Worm (Caenorhabditis elegans) whole organism, L4 larva: ENCODE measurements around the gene idpp-6.
A peak's percentile ranks its signal among the peaks of the same experiment; 100 is the strongest.

Source experiments
- F37D6.2 ChIP-seq: sonication (generic microtip); optimal IDR thresholded peaks from 2 replicates; lab custom pipeline; 2016; ENCODE audit warnings: mild to moderate bottlenecking, missing genetic modification characterization, missing compliant biosample characterization
- aha-1 ChIP-seq: fragments of 150-350 bp; peaks from one replicate; lab custom pipeline; 2014; ENCODE audit warnings: missing biosample characterization, missing genetic modification characterization
- aly-2 ChIP-seq: sonication (generic microtip); optimal IDR thresholded peaks from 2 replicates; lab custom pipeline; 2018; ENCODE audit warnings: missing biosample characterization, missing genetic modification characterization
- ama-1 ChIP-seq: fragments of 150-350 bp; optimal IDR thresholded peaks from 2 replicates; lab custom pipeline; 2014; ENCODE audit warnings: inconsistent platforms, mixed read lengths
- lin-13 ChIP-seq: fragments of 150-350 bp; optimal IDR thresholded peaks from 2 replicates; lab custom pipeline; 2014; ENCODE audit warnings: missing biosample characterization, missing genetic modification reagents, missing genetic modification characterization
- nhr-28 ChIP-seq: fragments of 150-350 bp; optimal IDR thresholded peaks from 2 replicates; lab custom pipeline; 2014; ENCODE audit warnings: missing biosample characterization, missing genetic modification characterization
- ztf-11 ChIP-seq: fragments of 150-350 bp; optimal IDR thresholded peaks from 2 replicates; lab custom pipeline; 2014; ENCODE audit warnings: missing biosample characterization, missing genetic modification characterization

- no peak for TF ChIP-seq ztf-11
- TF ChIP-seq lin-13 (GFP tag; lab: Kevin White, UChicago), result no peak
- no peak for TF ChIP-seq ama-1 (lab: Kevin White, UChicago)
- no peak for TF ChIP-seq aly-2
- TF ChIP-seq nhr-28 (tag; lab: Kevin White, UChicago), result peak; percentile 61
- TF ChIP-seq aha-1 (tag; lab: Kevin White, UChicago), result no peak
- no peak for TF ChIP-seq F37D6.2 (tag; lab: Kevin White, UChicago)
Observed at ce11 chrX:6819633-6820032, 36.7 kb downstream of the idpp-6 start.
